Worm (Caenorhabditis elegans) whole organism, mixed stage, embryonic: Measurements from ENCODE around the gene glrx-21.

Source experiments
- blmp-1 ChIP-seq: fragments of 150-350 bp; optimal IDR thresholded peaks from 2 replicates; lab custom pipeline; 2014; ENCODE audit warnings: missing biosample characterization, missing genetic modification characterization
- ceh-83 ChIP-seq: fragments of 200-800 bp; sonication (Bioruptor generic); optimal IDR thresholded peaks from 2 replicates; lab custom pipeline; 2018; ENCODE audit warnings: mild to moderate bottlenecking, missing genetic modification characterization, missing compliant biosample characterization
- drap-1 ChIP-seq: fragments of 200-800 bp; sonication (Bioruptor generic); optimal IDR thresholded peaks from 3 replicates; lab custom pipeline; 2018; ENCODE audit warnings: mild to moderate bottlenecking, missing genetic modification characterization, missing compliant biosample characterization
- ham-2 ChIP-seq: fragments of 200-800 bp; sonication (Bioruptor generic); optimal IDR thresholded peaks from 2 replicates; lab custom pipeline; 2018; ENCODE audit warnings: mild to moderate bottlenecking, missing genetic modification characterization, missing compliant biosample characterization
- lin-13 ChIP-seq: fragments of 150-350 bp; optimal IDR thresholded peaks from 2 replicates; lab custom pipeline; 2014; ENCODE audit warnings: missing biosample characterization, missing genetic modification characterization
- mab-5 ChIP-seq: fragments of 150-350 bp; optimal IDR thresholded peaks from 2 replicates; lab custom pipeline; 2014; ENCODE audit warnings: missing biosample characterization, missing genetic modification characterization
- pha-4 ChIP-seq: fragments of 150-350 bp; optimal IDR thresholded peaks from 2 replicates; lab custom pipeline; 2018; ENCODE audit warnings: missing biosample characterization, missing genetic modification reagents, missing genetic modification characterization
- unc-62 ChIP-seq: fragments of 150-350 bp; optimal IDR thresholded peaks from 2 replicates; lab custom pipeline; 2014; ENCODE audit warnings: missing biosample characterization, missing genetic modification reagents, missing genetic modification characterization
- ztf-11 ChIP-seq: fragments of 150-350 bp; optimal IDR thresholded peaks from 2 replicates; lab custom pipeline; 2014; ENCODE audit warnings: missing biosample characterization, missing genetic modification characterization

DNA sequence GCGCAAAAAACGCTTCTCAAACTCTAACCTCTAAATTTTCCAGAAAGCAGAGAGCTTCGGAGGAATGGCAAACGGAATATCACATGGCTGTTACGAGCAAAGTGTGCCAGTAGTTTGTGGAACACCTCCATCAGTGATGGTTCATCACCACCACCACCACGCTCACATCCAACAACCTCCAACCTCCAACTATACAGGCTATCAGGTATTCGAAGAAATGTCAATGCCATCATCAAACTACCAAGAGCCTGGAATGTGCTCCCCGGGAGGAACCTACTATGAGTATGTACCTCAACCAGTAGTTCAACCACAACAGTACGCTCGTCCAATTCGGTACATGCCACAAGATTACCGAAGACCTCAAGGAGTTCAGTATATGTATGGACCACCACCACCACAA, 2.4 kb downstream of the glrx-21 start:
- TF ChIP-seq blmp-1 (tag; lab: Kevin White, UChicago) (no peak), ztf-11 (tag; lab: Kevin White, UChicago) (no peak), drap-1 (GFP tag; lab: Kevin White, UChicago) (no peak), unc-62 (GFP tag; lab: Kevin White, UChicago) (no peak), ceh-83 (GFP tag; lab: Kevin White, UChicago) (no peak), mab-5 (tag; lab: Kevin White, UChicago) (no peak), lin-13 (tag; lab: Kevin White, UChicago) (no peak), pha-4 (no peak), ham-2 (GFP tag; lab: Kevin White, UChicago) (no peak)
